Fruit fly (Drosophila melanogaster) whole organism, prepupa: ENCODE results near the gene GlyRS.
A peak's percentile ranks its signal among the peaks of the same experiment; 100 is the strongest.

Experiments
- CG10631 ChIP-seq: fragments of 200-800 bp; sonication (Bioruptor generic); optimal IDR thresholded peaks from 2 replicates; lab custom pipeline; 2016; ENCODE audit warnings: missing biosample characterization, missing genetic modification characterization
- CG10669 ChIP-seq: fragments of 200-800 bp; sonication (Bioruptor generic); optimal IDR thresholded peaks from 3 replicates; lab custom pipeline; 2018; ENCODE audit warnings: missing biosample characterization, mild to moderate bottlenecking, missing genetic modification characterization, moderate library complexity
- CG11294 ChIP-seq: fragments of 200-800 bp; sonication (Bioruptor generic); IDR thresholded peaks from 2 replicates; pipeline ENCODE4 v1.3.6; 2022; ENCODE audit warnings: missing biosample characterization, missing genetic modification characterization
- CG11762 ChIP-seq: fragments of 200-800 bp; sonication (Bioruptor generic); optimal IDR thresholded peaks from 3 replicates; lab custom pipeline; 2016; ENCODE audit warnings: missing biosample characterization, missing genetic modification characterization; ENCODE audit not compliant: insufficient read depth
- CG11902 ChIP-seq: fragments of 200-800 bp; sonication (Bioruptor generic); optimal IDR thresholded peaks from 3 replicates; lab custom pipeline; 2016; ENCODE audit warnings: missing biosample characterization, missing genetic modification characterization
- CG15336 ChIP-seq: fragments of 200-800 bp; sonication (Bioruptor generic); IDR thresholded peaks from 2 replicates; pipeline ENCODE4 v1.3.6; 2022; ENCODE audit warnings: missing biosample characterization, missing genetic modification characterization
- CG1621 ChIP-seq: fragments of 200-800 bp; sonication (Bioruptor generic); optimal IDR thresholded peaks from 3 replicates; lab custom pipeline; 2018; ENCODE audit warnings: missing biosample characterization, mild to moderate bottlenecking, missing genetic modification characterization
- CG16779 ChIP-seq: fragments of 200-800 bp; sonication (Bioruptor generic); optimal IDR thresholded peaks from 3 replicates; lab custom pipeline; 2017; ENCODE audit warnings: missing biosample characterization, mild to moderate bottlenecking, missing genetic modification characterization
- CG3032 ChIP-seq: fragments of 200-800 bp; optimal IDR thresholded peaks from 2 replicates; lab custom pipeline; 2019; ENCODE audit warnings: missing biosample characterization, mild to moderate bottlenecking, missing genetic modification characterization, moderate library complexity
- CG31627 ChIP-seq: fragments of 200-800 bp; sonication (Bioruptor generic); optimal IDR thresholded peaks from 3 replicates; lab custom pipeline; 2016; ENCODE audit warnings: missing biosample characterization, missing genetic modification characterization
- CG34406 ChIP-seq: fragments of 200-800 bp; sonication (Bioruptor generic); optimal IDR thresholded peaks from 3 replicates; lab custom pipeline; 2016; ENCODE audit warnings: missing biosample characterization, missing genetic modification characterization
- CG3919 ChIP-seq: fragments of 200-800 bp; sonication (Bioruptor generic); optimal IDR thresholded peaks from 3 replicates; lab custom pipeline; 2016; ENCODE audit warnings: missing biosample characterization, missing genetic modification characterization
- CG6163 ChIP-seq: fragments of 200-800 bp; sonication (Bioruptor generic); IDR thresholded peaks from 3 replicates; pipeline ENCODE4 v1.3.6; 2022; ENCODE audit warnings: missing biosample characterization, missing genetic modification characterization
- CG6276 ChIP-seq: fragments of 200-800 bp; sonication (Bioruptor generic); optimal IDR thresholded peaks from 2 replicates; lab custom pipeline; 2017; ENCODE audit warnings: missing biosample characterization, mild to moderate bottlenecking, missing genetic modification characterization
- CG6792 ChIP-seq: fragments of 200-800 bp; sonication (Bioruptor generic); optimal IDR thresholded peaks from 3 replicates; lab custom pipeline; 2016; ENCODE audit warnings: missing biosample characterization, missing genetic modification characterization
- CG6808 ChIP-seq: fragments of 200-800 bp; sonication (Bioruptor generic); optimal IDR thresholded peaks from 3 replicates; lab custom pipeline; 2017; ENCODE audit warnings: missing biosample characterization, missing genetic modification characterization, mild to moderate bottlenecking, moderate library complexity, missing genetic modification reagents
- CG6854 ChIP-seq: fragments of 200-800 bp; sonication (Bioruptor generic); optimal IDR thresholded peaks from 2 replicates; lab custom pipeline; 2017; ENCODE audit warnings: missing biosample characterization, mild to moderate bottlenecking, missing genetic modification characterization
- CG7368 ChIP-seq: fragments of 200-800 bp; sonication (Bioruptor generic); optimal IDR thresholded peaks from 3 replicates; lab custom pipeline; 2016; ENCODE audit warnings: missing biosample characterization, missing genetic modification characterization
- CG8119 ChIP-seq: fragments of 200-800 bp; sonication (Bioruptor generic); IDR thresholded peaks from 3 replicates; pipeline ENCODE4 v1.3.6; 2022; ENCODE audit warnings: missing biosample characterization, missing genetic modification characterization
- CG8319 ChIP-seq: fragments of 200-800 bp; sonication (Bioruptor generic); optimal IDR thresholded peaks from 3 replicates; lab custom pipeline; 2016; ENCODE audit warnings: missing biosample characterization, missing genetic modification characterization
- CG8632 ChIP-seq: fragments of 200-800 bp; sonication (Bioruptor generic); optimal IDR thresholded peaks from 3 replicates; lab custom pipeline; 2016; ENCODE audit warnings: missing biosample characterization, missing genetic modification characterization
- CG9139 ChIP-seq: fragments of 200-800 bp; sonication (Bioruptor generic); optimal IDR thresholded peaks from 3 replicates; lab custom pipeline; 2017; ENCODE audit warnings: missing biosample characterization, mild to moderate bottlenecking, missing genetic modification characterization
- Eip75B ChIP-seq: fragments of 200-800 bp; sonication (Bioruptor generic); optimal IDR thresholded peaks from 3 replicates; lab custom pipeline; 2016; ENCODE audit warnings: missing biosample characterization, missing genetic modification characterization
- Eip78C ChIP-seq: fragments of 200-800 bp; sonication (Bioruptor generic); peaks from one replicate; lab custom pipeline; 2016; ENCODE audit warnings: missing biosample characterization, missing genetic modification characterization
- Eip93F ChIP-seq: fragments of 200-800 bp; sonication (Bioruptor generic); optimal IDR thresholded peaks from 2 replicates; lab custom pipeline; 2016; ENCODE audit warnings: missing biosample characterization, mild to moderate bottlenecking, missing genetic modification characterization
- Ets21C ChIP-seq: fragments of 200-800 bp; sonication (Bioruptor generic); optimal IDR thresholded peaks from 3 replicates; lab custom pipeline; 2016; ENCODE audit warnings: missing biosample characterization, missing genetic modification characterization
- Ets96B ChIP-seq: fragments of 200-800 bp; optimal IDR thresholded peaks from 2 replicates; lab custom pipeline; 2019; ENCODE audit warnings: missing biosample characterization, mild to moderate bottlenecking, missing genetic modification characterization, moderate library complexity
- Gug ChIP-seq: fragments of 200-800 bp; sonication (Bioruptor generic); IDR thresholded peaks from 2 replicates; pipeline ENCODE4 v1.3.6; 2022; ENCODE audit warnings: missing biosample characterization, missing genetic modification characterization
- Hr38 ChIP-seq: sonication (Bioruptor generic); optimal IDR thresholded peaks from 2 replicates; lab custom pipeline; 2016; ENCODE audit warnings: missing biosample characterization, missing genetic modification characterization
- Hr39 ChIP-seq: fragments of 200-800 bp; sonication (Bioruptor generic); optimal IDR thresholded peaks from 2 replicates; lab custom pipeline; 2016; ENCODE audit warnings: missing biosample characterization, missing genetic modification characterization
- Hr4 ChIP-seq: fragments of 200-800 bp; sonication (Bioruptor generic); optimal IDR thresholded peaks from 3 replicates; lab custom pipeline; 2016; ENCODE audit warnings: missing biosample characterization, missing genetic modification characterization
- Lpt ChIP-seq: fragments of 200-800 bp; sonication (Bioruptor generic); optimal IDR thresholded peaks from 3 replicates; lab custom pipeline; 2016; ENCODE audit warnings: missing biosample characterization, missing genetic modification characterization
- Met ChIP-seq: fragments of 200-800 bp; sonication (Bioruptor generic); optimal IDR thresholded peaks from 3 replicates; lab custom pipeline; 2016; ENCODE audit warnings: missing biosample characterization, missing genetic modification characterization
- OdsH ChIP-seq: fragments of 200-800 bp; sonication (Bioruptor generic); optimal IDR thresholded peaks from 3 replicates; lab custom pipeline; 2016; ENCODE audit warnings: missing biosample characterization, missing genetic modification characterization
- Sox102F ChIP-seq: fragments of 200-800 bp; sonication (Bioruptor generic); optimal IDR thresholded peaks from 2 replicates; lab custom pipeline; 2016; ENCODE audit warnings: missing biosample characterization, mild to moderate bottlenecking, missing genetic modification characterization
- Sox14 ChIP-seq: fragments of 200-800 bp; sonication (Bioruptor generic); optimal IDR thresholded peaks from 3 replicates; lab custom pipeline; 2016; ENCODE audit warnings: missing biosample characterization, missing genetic modification characterization
- achi ChIP-seq: fragments of 200-800 bp; sonication (Bioruptor generic); optimal IDR thresholded peaks from 3 replicates; lab custom pipeline; 2016; ENCODE audit warnings: missing biosample characterization, missing genetic modification characterization
- cyc ChIP-seq: fragments of 200-800 bp; sonication (Bioruptor generic); optimal IDR thresholded peaks from 3 replicates; lab custom pipeline; 2016; ENCODE audit warnings: missing biosample characterization, missing genetic modification characterization
- dsx ChIP-seq: fragments of 200-800 bp; optimal IDR thresholded peaks from 3 replicates; lab custom pipeline; 2019; ENCODE audit warnings: missing biosample characterization, mild to moderate bottlenecking, missing genetic modification characterization, moderate library complexity; ENCODE audit not compliant: poor library complexity, severe bottlenecking
- eg ChIP-seq: fragments of 200-800 bp; sonication (Bioruptor generic); IDR thresholded peaks from 3 replicates; pipeline ENCODE4 v1.3.6; 2022; ENCODE audit warnings: missing biosample characterization, missing genetic modification characterization
- fd59A ChIP-seq: fragments of 200-800 bp; sonication (Bioruptor generic); optimal IDR thresholded peaks from 2 replicates; lab custom pipeline; 2017; ENCODE audit warnings: missing biosample characterization, mild to moderate bottlenecking, missing genetic modification characterization, missing genetic modification reagents
- fd85E ChIP-seq: fragments of 200-800 bp; sonication (Bioruptor generic); optimal IDR thresholded peaks from 3 replicates; lab custom pipeline; 2016; ENCODE audit warnings: missing biosample characterization, missing genetic modification characterization
- fkh ChIP-seq: fragments of 200-800 bp; sonication (Bioruptor generic); optimal IDR thresholded peaks from 3 replicates; lab custom pipeline; 2017; ENCODE audit warnings: missing biosample characterization, mild to moderate bottlenecking, missing genetic modification characterization, moderate library complexity
- net ChIP-seq: fragments of 200-800 bp; sonication (Bioruptor generic); optimal IDR thresholded peaks from 3 replicates; lab custom pipeline; 2016; ENCODE audit warnings: missing biosample characterization, missing genetic modification characterization
- pdm3 ChIP-seq: fragments of 200-800 bp; sonication (Bioruptor generic); optimal IDR thresholded peaks from 3 replicates; lab custom pipeline; 2016; ENCODE audit warnings: missing biosample characterization, missing genetic modification characterization
- salr ChIP-seq, 2 experiments: fragments of 200-800 bp; sonication (Bioruptor generic); optimal IDR thresholded peaks; 3 replicates each; lab custom pipeline; 2016 to 2018; ENCODE audit warnings: missing biosample characterization in 2 of 2, missing genetic modification characterization in 2 of 2, mild to moderate bottlenecking in 1 of 2
- spab ChIP-seq: fragments of 200-800 bp; sonication (Bioruptor generic); optimal IDR thresholded peaks from 2 replicates; lab custom pipeline; 2017; ENCODE audit warnings: missing biosample characterization, mild to moderate bottlenecking, missing genetic modification characterization, missing genetic modification reagents
- ss ChIP-seq, 2 experiments: fragments of 200-800 bp; sonication (Bioruptor generic); optimal IDR thresholded peaks; 2 replicates in 1 of 2; 3 replicates in 1 of 2; lab custom pipeline; 2017 to 2018; ENCODE audit warnings: mild to moderate bottlenecking in 2 of 2, missing biosample characterization in 2 of 2, missing genetic modification characterization in 2 of 2, moderate library complexity in 1 of 2
- svp ChIP-seq: fragments of 200-800 bp; sonication (Bioruptor generic); peaks from one replicate; lab custom pipeline; 2016; ENCODE audit warnings: missing biosample characterization, missing genetic modification characterization
- topi ChIP-seq: fragments of 200-800 bp; sonication (Bioruptor generic); optimal IDR thresholded peaks from 3 replicates; lab custom pipeline; 2016; ENCODE audit warnings: missing biosample characterization, missing genetic modification characterization
- vri ChIP-seq: fragments of 200-800 bp; sonication (Bioruptor generic); optimal IDR thresholded peaks from 3 replicates; lab custom pipeline; 2016; ENCODE audit warnings: missing biosample characterization, mild to moderate bottlenecking, missing genetic modification characterization

The GlyRS gene

DNA sequence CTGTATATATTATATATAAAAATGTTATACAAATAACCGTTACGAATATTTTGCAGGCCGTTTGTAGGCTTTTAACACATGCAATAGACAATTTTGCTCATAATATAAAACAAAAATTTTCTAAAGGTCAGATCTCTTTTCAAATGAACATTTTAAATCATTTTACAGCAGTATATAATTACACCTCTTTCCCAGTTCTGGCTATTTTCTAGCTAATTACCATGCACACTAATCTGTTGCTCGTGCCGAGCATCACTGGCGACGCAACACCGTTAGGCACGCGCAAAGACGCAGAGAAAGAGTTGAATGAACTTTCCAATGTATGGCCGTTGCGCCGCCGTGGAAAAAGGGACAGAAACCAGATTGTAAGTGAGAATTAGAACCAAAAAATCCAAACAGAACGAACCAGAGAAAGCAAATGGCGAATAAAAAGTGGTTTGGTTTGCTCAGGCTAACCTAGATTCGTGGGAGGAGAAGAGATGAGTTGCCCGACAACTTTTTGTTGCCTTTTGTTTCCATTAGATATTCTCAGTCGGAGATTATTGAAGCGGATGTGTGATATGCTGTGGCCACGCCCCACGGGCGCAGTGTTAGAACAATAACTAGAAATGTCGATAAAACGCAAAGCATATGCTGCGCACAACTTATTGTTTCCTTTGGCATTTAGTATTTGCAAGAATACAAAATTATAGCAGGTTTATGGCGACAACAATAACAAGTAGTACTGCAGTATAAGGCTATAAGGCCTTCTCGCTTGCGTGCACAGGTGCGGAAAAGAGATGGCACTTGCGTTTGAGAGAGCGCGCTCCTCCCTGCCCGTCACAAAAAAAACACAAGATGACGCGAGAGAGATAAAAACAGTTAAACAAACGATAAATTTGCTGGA is 46.4 kb downstream of the GlyRS start:
- TF ChIP-seq CG3919 (GFP tag; lab: Kevin White, UChicago) (peak; percentile 25), CG34406 (no peak), fkh (GFP tag; lab: Kevin White, UChicago) (peak; percentile 59), pdm3 (no peak), CG10631 (no peak), CG8632 (no peak), Sox14 (GFP tag; lab: Kevin White, UChicago) (peak; percentile 45), CG6163 (GFP tag; lab: Robert Waterston, UW) (peak; percentile 71), CG10669 (GFP tag; lab: Kevin White, UChicago) (peak; percentile 9), CG31627 (GFP tag; lab: Kevin White, UChicago) (no peak), Hr38 (GFP tag; lab: Kevin White, UChicago) (no peak), salr (GFP tag; optimal IDR thresholded peaks at IDR 0.05; lab: Kevin White, UChicago) (peak in 1 of 2 experiments; percentile 18), Hr39 (GFP tag; lab: Kevin White, UChicago) (peak; percentile 11), Ets96B (tag; lab: Kevin White, UChicago) (no peak), CG3032 (tag; lab: Kevin White, UChicago) (no peak), CG11762 (GFP tag; lab: Kevin White, UChicago) (no peak), OdsH (no peak), fd85E (GFP tag; lab: Kevin White, UChicago) (no peak), achi (GFP tag; lab: Kevin White, UChicago) (no peak), CG1621 (tag; lab: Kevin White, UChicago) (peak; percentile 14), CG6276 (GFP tag; lab: Kevin White, UChicago) (no peak), CG8119 (GFP tag; lab: Robert Waterston, UW) (peak; percentile 51), ss (GFP tag; optimal IDR thresholded peaks at IDR 0.05; lab: Kevin White, UChicago) (peak; percentile 17 to 48), net (GFP tag; lab: Kevin White, UChicago) (peak; percentile 54), CG7368 (GFP tag; lab: Kevin White, UChicago) (no peak), Hr4 (GFP tag; lab: Kevin White, UChicago) (no peak), CG8319 (GFP tag; lab: Kevin White, UChicago) (no peak), cyc (no peak), CG11902 (GFP tag; lab: Kevin White, UChicago) (no peak), CG6854 (no peak), Eip93F (GFP tag; lab: Kevin White, UChicago) (no peak), fd59A (GFP tag; lab: Kevin White, UChicago) (no peak), dsx (GFP tag; lab: Kevin White, UChicago) (no peak), spab (GFP tag; lab: Kevin White, UChicago) (no peak), eg (GFP tag; lab: Robert Waterston, UW) (peak; percentile 50), topi (GFP tag; lab: Kevin White, UChicago) (no peak), CG6808 (GFP tag; lab: Kevin White, UChicago) (no peak), vri (GFP tag; lab: Kevin White, UChicago) (peak; percentile 55), CG9139 (GFP tag; lab: Kevin White, UChicago) (no peak), CG16779 (no peak), CG15336 (GFP tag; lab: Robert Waterston, UW) (peak; percentile 49; the same call in 1 of the 2 replicates), svp (GFP tag; lab: Kevin White, UChicago) (no peak), Eip78C (GFP tag; lab: Kevin White, UChicago) (peak; percentile 62), Lpt (GFP tag; lab: Kevin White, UChicago) (peak; percentile 61), Met (GFP tag; lab: Kevin White, UChicago) (peak; percentile 62), CG11294 (no peak), CG6792 (GFP tag; lab: Kevin White, UChicago) (no peak), Eip75B (GFP tag; lab: Kevin White, UChicago) (no peak), Gug (GFP tag; lab: Robert Waterston, UW) (no peak), Sox102F (GFP tag; lab: Kevin White, UChicago) (no peak), Ets21C (GFP tag; lab: Kevin White, UChicago) (no peak)
